Worm (Caenorhabditis elegans): ENCODE measurements around the gene F09E5.11.
A peak's percentile ranks its signal among the peaks of the same experiment; 100 is the strongest.

DNA sequence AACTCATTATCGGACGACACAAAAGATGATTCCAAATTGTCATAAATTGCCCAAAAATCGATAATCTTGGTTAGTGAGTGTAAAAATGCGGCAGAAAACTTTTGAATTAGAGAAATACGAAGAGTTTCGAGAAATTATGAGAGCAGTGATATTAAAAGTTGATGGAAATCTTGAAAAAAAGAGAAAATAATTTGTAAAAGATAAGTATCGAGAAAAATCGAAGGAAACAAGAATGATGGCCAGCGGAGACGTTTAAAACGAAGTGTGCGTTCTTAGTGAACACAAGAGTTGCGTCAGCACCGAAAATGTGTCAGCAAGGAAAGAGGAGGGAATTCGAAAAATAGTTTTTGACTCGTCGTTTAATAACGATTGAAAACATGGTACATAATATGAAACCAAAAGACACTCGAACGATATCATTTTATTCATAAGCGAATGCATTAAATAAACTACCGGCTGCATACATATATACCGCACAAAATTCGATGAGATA, 31.9 kb upstream of the F09E5.11 start, which contains the start of gene ndx-6:
- TF ChIP-seq him-1 (tag; optimal IDR thresholded peaks at IDR 0.05) (peak; percentile 24), W03F9.2 (tag; optimal IDR thresholded peaks at IDR 0.05) (peak; percentile 72)
